Worm (Caenorhabditis elegans): ENCODE measurements around the gene cht-3.

The cht-3 gene

ce11 chrIV:7047762-7048178 lies 44.3 kb downstream of the cht-3 start (continued):
- TF ChIP-seq nhr-71 (tag; optimal IDR thresholded peaks at IDR 0.05) (peak; percentile 91), lin-14 (GFP tag; optimal IDR thresholded peaks at IDR 0.05) (peak; percentile 88), hlh-4 (tag; optimal IDR thresholded peaks at IDR 0.05) (no peak), sup-37 (GFP tag; optimal IDR thresholded peaks at IDR 0.05) (peak; percentile 27), lin-13 (GFP tag; optimal IDR thresholded peaks at IDR 0.05) (peak; percentile 48), hpl-2 (GFP tag; optimal IDR thresholded peaks at IDR 0.05) (peak; percentile 29), rnt-1 (tag; optimal IDR thresholded peaks at IDR 0.05) (peak; percentile 39), hlh-17 (GFP tag; optimal IDR thresholded peaks at IDR 0.05; ENCODE audit: borderline replicate concordance) (no peak), jun-1 (tag; optimal IDR thresholded peaks at IDR 0.05) (peak; percentile 28), grh-1 (GFP tag; IDR thresholded peaks at IDR 0.05) (peak; percentile 78), nhr-12 (tag; optimal IDR thresholded peaks at IDR 0.05) (no peak), unc-62 (GFP tag; optimal IDR thresholded peaks at IDR 0.05) (no peak), mef-2 (tag; optimal IDR thresholded peaks at IDR 0.05) (peak; percentile 16), ama-1 (optimal IDR thresholded peaks at IDR 0.05) (peak; percentile 69), aha-1 (tag; optimal IDR thresholded peaks at IDR 0.05) (no peak), tlp-1 (tag; optimal IDR thresholded peaks at IDR 0.05) (no peak), elt-2 (tag; optimal IDR thresholded peaks at IDR 0.05) (peak; percentile 93), nhr-11 (tag; optimal IDR thresholded peaks at IDR 0.05) (no peak), nhr-28 (tag; optimal IDR thresholded peaks at IDR 0.05) (no peak), egl-27 (tag; optimal IDR thresholded peaks at IDR 0.05) (peak in 1 of 2 experiments; percentile 59), nhr-76 (tag; optimal IDR thresholded peaks at IDR 0.05) (no peak), alr-1 (tag; optimal IDR thresholded peaks at IDR 0.05; ENCODE audit: borderline replicate concordance) (no peak), C34B4.2 (tag; optimal IDR thresholded peaks at IDR 0.05) (no peak), sox-4 (tag; optimal IDR thresholded peaks at IDR 0.05) (no peak), fkh-8 (tag; optimal IDR thresholded peaks at IDR 0.05) (no peak), aly-2 (tag; optimal IDR thresholded peaks at IDR 0.05) (no peak), C16A3.4 (tag; optimal IDR thresholded peaks at IDR 0.05) (peak; percentile 44), fkh-4 (tag; optimal IDR thresholded peaks at IDR 0.05; ENCODE audit: borderline replicate concordance) (no peak), nhr-90 (tag; optimal IDR thresholded peaks at IDR 0.05; ENCODE audit: poor library complexity) (peak; percentile 83), skn-1 (tag; optimal IDR thresholded peaks at IDR 0.05) (peak; percentile 9), F16B12.6 (tag; optimal IDR thresholded peaks at IDR 0.05) (no peak), mep-1 (tag; optimal IDR thresholded peaks at IDR 0.05) (peak; percentile 65), egl-13 (tag; optimal IDR thresholded peaks at IDR 0.05) (no peak), lin-15B (tag; optimal IDR thresholded peaks at IDR 0.05) (no peak), ceh-82 (tag; optimal IDR thresholded peaks at IDR 0.05) (peak in 2 of 3 experiments; percentile 38 to 40), snpc-4 (tag; optimal IDR thresholded peaks at IDR 0.05) (peak; percentile 27)

- TF ChIP-seq mef-2 (tag; optimal IDR thresholded peaks at IDR 0.05) (no peak), nhr-84 (tag; optimal IDR thresholded peaks at IDR 0.05) (no peak), nhr-90 (tag; optimal IDR thresholded peaks at IDR 0.05; ENCODE audit: poor library complexity) (peak; percentile 4), elt-2 (tag; optimal IDR thresholded peaks at IDR 0.05) (peak; percentile 73), nhr-20 (tag; optimal IDR thresholded peaks at IDR 0.05) (peak; percentile 66), grh-1 (GFP tag; IDR thresholded peaks at IDR 0.05) (peak; percentile 42; the same call in 1 of the 2 replicates), lin-14 (GFP tag; optimal IDR thresholded peaks at IDR 0.05) (peak; percentile 37), nhr-47 (tag; optimal IDR thresholded peaks at IDR 0.05) (peak; percentile 4), rnt-1 (tag; optimal IDR thresholded peaks at IDR 0.05) (no peak), efl-1 (optimal IDR thresholded peaks at IDR 0.05) (no peak), efl-1 (GFP tag; optimal IDR thresholded peaks at IDR 0.05 in 1 of 2) (peak in 1 of 2 experiments; percentile 84), elt-3 (tag; optimal IDR thresholded peaks at IDR 0.05) (peak in 2 of 6 experiments; percentile 31 to 57), blmp-1 (tag; optimal IDR thresholded peaks at IDR 0.05) (peak; percentile 10), nhr-71 (tag; optimal IDR thresholded peaks at IDR 0.05) (peak; percentile 62), nhr-85 (tag) (peak; percentile 85), hlh-17 (GFP tag; optimal IDR thresholded peaks at IDR 0.05; ENCODE audit: borderline replicate concordance) (no peak), mep-1 (tag; optimal IDR thresholded peaks at IDR 0.05) (peak; percentile 30), irx-1 (tag; optimal IDR thresholded peaks at IDR 0.05) (no peak), lin-35 (GFP tag; optimal IDR thresholded peaks at IDR 0.05) (peak in 1 of 2 experiments; percentile 66), snu-23 (GFP tag; optimal IDR thresholded peaks at IDR 0.05) (peak; percentile 50), zag-1 (tag; optimal IDR thresholded peaks at IDR 0.05) (no peak), nhr-19 (GFP tag; conservative IDR thresholded peaks at IDR 0.05) (peak; percentile 57), vab-15 (tag; optimal IDR thresholded peaks at IDR 0.05) (no peak), lsy-2 (tag; optimal IDR thresholded peaks at IDR 0.05) (peak in 1 of 2 experiments; percentile 33), ztf-4 (tag; optimal IDR thresholded peaks at IDR 0.05) (peak; percentile 6)
These were observed 45.3 kb downstream of the cht-3 start for ce11 chrIV:7048637-7049245.

Measured in whole organism, L1 larva.